Worm (Caenorhabditis elegans) whole organism, L4/young adult: ENCODE data around the gene D2045.9.
"Not testable (repeated sequence)": the region's sequence is repeated elsewhere in the genome, so short reads cannot be mapped to it uniquely, and the experiment has no call there.

Source experiments
- W03F9.2 ChIP-seq: fragments of 150-350 bp; optimal IDR thresholded peaks from 2 replicates; lab custom pipeline; 2014; ENCODE audit warnings: missing biosample characterization, missing genetic modification characterization
- dao-5 ChIP-seq: sonication (generic microtip); optimal IDR thresholded peaks from 2 replicates; lab custom pipeline; 2016; ENCODE audit warnings: missing genotype, missing genetic modification characterization, moderate library complexity, missing compliant biosample characterization
- him-1 ChIP-seq: sonication (generic microtip); optimal IDR thresholded peaks from 2 replicates; lab custom pipeline; 2016; ENCODE audit warnings: missing genotype, missing genetic modification reagents, missing genetic modification characterization, missing compliant biosample characterization

D2045.9 gene

DNA sequence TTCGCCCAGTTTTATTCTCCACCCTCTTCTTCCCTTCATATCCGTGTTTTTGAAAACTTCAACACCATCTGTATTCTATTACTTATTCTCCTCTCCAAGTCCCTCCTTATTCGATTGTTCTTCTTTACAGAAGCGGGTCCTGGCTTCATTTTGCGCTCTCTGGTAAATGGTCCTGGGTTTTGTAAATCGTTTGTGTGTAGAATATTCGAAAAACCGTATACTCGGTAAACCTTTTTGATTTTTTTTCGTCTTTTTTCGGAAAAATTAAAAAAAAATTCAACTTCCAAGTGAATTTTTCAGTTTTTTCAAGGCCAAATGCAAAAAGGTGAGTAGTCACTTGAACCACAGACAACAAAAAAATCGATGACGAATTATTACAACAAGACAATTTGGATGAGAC lies at the start of gene D2045.9:
Gene D2045.9 (plus strand): TSS at position 301 of the 400 bp plus-strand sequence.
- TF ChIP-seq dao-5 (tag; lab: Kevin White, UChicago) (no peak), him-1 (no peak), W03F9.2 (tag; lab: Kevin White, UChicago) (no peak)

DNA sequence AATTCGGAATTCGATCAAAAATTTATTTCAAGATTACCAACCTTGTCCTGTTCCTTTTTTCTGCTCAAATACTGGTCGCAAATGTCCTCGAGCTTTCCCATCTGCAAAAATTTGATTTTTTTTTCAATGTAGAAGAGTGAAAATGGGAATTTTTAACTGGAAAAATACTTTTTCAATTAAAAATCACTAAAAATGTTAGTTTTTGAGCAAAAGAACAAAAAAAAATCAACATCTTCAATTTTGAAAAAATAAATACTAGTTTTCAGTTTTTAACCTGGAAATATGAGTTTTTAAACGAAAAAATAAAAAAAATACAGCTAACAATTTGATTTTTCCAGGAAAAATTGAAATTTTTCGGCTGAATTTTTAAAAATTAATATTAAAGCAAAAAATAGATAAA lies 47.2 kb upstream of the D2045.9 start, which contains the start of gene prp-3:
Gene prp-3 (minus strand): TSS at position 101 of the 400 bp plus-strand sequence.
- TF ChIP-seq W03F9.2 (tag; lab: Kevin White, UChicago): no peak
- TF ChIP-seq him-1: no peak
- no peak for TF ChIP-seq dao-5 (tag; lab: Kevin White, UChicago)

DNA sequence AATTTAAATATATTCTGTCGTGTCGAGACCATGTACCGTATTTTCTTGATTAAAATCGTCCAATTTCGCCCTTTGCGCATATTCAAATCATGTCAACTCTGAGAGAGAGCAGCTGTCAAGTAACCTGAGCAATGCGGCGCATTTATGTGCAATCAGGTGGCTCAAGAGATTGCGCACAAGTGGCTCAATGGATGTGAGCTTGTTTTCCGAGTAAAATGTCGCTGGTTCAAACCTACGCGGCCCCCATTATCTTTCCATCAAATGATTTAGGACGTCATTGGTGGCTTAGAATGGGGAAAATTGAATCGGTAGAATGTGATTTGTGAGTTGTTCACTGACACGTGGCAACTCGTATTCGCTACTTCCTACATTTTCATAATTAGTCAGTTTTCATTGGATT lies 42.9 kb upstream of the D2045.9 start:
- TF ChIP-seq him-1 (peak; percentile 2), dao-5 (tag; lab: Kevin White, UChicago) (no peak)

DNA sequence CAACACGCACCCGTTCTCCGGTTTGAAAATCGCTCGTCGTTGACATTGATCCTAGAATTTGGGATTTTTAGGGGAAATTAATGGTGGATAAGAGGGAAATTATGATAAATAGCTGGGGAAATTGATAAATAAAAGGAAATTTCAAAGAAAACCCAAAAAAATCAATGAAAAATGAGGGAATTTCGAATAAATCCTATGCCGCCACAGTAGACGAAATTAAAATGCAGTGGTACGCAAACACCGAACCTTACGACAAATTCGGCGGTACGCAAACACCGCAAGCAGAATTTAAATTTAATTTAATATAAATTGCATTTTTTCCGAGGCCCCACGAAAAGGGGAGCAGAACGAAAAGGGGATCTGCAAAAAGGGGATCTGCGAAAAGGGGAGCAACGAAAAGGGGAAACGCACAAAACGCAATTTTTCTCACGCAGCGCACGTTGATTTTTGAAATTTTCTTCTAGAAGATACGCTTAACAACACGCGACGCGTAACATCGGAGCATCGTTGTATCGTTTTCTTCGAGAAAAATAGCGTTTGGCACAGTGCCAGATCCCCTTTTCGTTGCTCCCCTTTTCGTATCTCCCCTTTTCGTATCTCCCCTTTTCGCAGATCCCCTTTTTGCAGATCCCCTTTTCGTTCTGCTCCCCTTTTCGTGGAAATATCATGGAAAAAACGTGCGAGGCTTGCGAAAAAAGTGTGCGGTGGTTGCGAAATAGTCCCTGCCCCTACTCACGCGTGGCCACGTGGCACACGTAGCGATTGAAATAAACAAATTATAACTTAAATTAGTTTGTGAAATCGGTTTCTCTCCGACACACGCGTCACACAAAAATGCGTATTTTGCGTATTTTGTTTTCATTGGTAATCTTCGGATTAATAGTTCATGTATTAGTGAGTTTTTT lies 38.9 kb upstream of the D2045.9 start, which contains the start of the genes smrd-1 and enu-3.1:
Gene smrd-1 (minus strand): TSS at position 51 of the 905 bp plus-strand sequence.
Gene enu-3.1 (plus strand): TSS at position 339 of the 905 bp plus-strand sequence.
- TF ChIP-seq W03F9.2 (tag; lab: Kevin White, UChicago): peak; percentile 15
- peak; percentile 6 for TF ChIP-seq him-1

DNA sequence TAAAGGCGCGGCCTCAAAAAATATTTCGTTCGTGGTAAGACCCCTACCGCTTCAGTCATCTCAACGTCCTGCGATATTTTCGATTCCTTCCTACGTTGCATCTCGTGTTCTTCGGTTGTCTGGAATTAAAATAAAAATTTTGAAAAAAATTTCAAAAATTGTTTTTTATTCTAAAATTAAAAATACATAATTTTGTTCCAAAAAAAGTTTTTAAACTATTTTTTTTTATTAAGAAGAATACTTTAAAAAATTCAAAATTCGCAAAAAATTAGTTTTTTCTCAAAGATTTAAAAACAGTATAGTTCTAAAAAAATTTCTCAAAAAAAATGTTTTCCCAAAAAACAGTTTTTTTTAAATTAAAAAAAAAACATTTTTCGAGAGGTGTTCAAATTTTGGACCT lies 36.3 kb upstream of the D2045.9 start, which contains the start of gene H04D03.6:
Gene H04D03.6 (minus strand): TSS at position 101 of the 400 bp plus-strand sequence.
- TF ChIP-seq him-1; dao-5 (tag; lab: Kevin White, UChicago); W03F9.2 (tag; lab: Kevin White, UChicago): not testable (repeated sequence)

DNA sequence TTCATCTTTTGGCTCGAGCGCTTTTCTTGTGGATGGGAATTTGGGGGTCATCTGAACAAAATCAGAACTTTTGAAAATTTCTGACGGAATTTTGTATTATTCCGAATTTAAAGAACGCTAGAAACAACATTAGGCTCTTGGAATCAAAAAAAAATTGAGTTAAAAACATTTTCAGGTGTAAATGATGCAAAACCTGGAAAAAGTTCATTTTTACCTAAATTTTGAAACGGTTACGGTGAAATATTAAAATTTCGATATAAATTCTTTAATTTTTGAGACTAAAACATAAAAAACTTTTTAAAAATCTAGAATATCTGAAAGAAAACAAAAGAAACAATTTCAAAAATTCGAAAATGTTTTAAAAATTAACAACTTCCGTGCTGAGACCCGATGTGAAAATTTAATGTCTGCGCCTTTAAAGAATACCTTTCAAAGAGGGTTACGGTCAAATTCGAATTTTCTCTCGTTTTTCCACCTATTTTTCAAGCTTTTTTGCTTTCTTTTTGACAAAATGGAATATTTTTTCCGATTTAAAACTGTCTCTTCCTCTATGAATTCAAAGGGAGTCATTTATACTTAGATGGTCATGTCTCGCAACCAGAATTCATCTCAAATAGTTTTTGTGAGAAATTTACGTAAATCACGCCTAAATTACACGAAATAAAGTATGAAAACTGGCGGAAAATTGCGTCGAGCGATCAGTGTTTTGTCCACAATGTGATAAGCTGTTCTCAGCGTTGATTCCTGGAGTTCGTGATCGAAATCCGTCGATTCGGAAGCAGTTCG lies 32.5 kb upstream of the D2045.9 start, which contains the start of the genes H04D03.2 and ecps-2:
Gene H04D03.2 (minus strand): TSS at position 51 of the 786 bp plus-strand sequence.
Gene ecps-2 (plus strand): TSS at position 736 of the 786 bp plus-strand sequence.
- TF ChIP-seq dao-5 (tag; lab: Kevin White, UChicago): no peak
- TF ChIP-seq W03F9.2 (tag; lab: Kevin White, UChicago): no peak
- no peak for TF ChIP-seq him-1

DNA sequence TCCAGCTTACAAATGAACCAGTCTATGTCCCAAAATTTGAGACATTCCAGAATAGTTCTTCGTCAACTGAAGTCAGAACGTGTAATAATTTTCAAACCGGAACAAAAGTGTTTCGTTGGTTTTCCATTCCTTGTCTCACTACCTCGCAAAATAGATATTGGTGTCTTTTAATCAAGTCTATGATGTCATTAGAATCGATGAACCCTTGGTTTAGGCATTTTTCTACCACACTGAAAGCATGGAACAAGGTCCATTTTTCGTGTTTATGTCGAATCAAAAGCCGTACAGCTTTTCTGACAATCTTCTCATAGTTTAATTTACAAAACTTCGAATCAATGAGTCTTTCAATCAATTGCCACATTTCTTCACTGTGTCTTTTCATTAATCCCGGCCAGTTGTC lies 28.3 kb upstream of the D2045.9 start, which contains the start of gene H04D03.7:
Gene H04D03.7 (minus strand): TSS at position 101 of the 400 bp plus-strand sequence.
- TF ChIP-seq W03F9.2 (tag; lab: Kevin White, UChicago) (no peak), him-1 (no peak), dao-5 (tag; lab: Kevin White, UChicago) (no peak)

DNA sequence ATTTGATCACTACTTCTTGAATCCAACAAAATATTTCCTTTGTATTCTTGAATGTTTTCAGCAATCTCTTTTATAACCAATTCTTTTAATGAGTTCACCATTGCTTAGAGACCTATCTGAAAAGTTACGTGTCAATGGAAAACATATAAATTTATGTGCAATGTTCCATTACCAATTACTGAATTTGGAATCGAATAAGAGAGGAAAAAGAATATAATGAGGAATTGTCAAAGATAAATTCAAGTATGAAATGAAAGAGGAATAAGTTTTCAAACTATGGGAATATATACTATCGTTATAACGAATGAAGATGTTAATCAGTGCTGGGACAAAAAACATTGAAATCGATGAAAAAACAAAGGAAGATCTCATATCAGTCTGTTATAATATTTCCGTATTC lies 24.0 kb upstream of the D2045.9 start, which contains the start of gene H04D03.4:
Gene H04D03.4 (minus strand): TSS at position 101 of the 400 bp plus-strand sequence.
- no peak for TF ChIP-seq W03F9.2 (tag; lab: Kevin White, UChicago)
- no peak for TF ChIP-seq dao-5 (tag; lab: Kevin White, UChicago)
- no peak for TF ChIP-seq him-1

DNA sequence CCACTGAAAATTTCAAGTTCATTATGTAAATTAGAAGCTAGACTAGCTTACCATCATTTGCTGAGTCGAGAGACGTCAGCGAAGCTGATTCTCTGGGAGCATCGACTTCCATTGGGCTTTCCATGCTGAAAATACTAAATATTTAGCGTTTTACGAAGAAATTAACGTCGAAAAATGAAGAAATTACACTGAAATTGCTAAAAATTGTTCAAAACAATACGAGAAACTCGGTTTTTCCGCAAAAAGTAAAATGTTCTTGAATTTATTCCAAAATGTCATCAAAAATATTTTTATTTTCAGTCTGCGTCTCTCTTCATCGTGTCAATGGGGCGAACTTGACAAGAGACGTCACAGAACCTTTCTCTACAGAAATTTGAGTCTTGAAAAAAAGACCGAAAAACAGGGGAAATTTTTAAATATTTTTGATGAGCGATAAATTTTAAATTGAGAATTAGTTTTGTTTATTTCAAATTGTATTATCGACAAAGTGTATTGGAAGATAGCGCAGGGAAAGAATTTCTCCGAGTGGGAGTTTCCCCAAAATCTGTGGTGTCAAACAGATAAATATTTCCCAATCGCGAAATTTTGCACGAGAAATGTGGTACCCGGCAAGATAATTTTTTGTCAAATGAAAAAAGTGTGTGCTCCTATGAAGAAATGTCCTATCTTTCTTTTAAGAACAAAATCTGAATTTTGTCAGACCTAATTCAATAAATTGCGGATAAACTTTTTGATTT lies 14.4 kb upstream of the D2045.9 start, which contains the start of gene ecps-1:
Gene ecps-1 (minus strand): TSS at position 125 of the 737 bp plus-strand sequence.
- TF ChIP-seq dao-5 (tag; lab: Kevin White, UChicago): no peak
- TF ChIP-seq him-1: peak; percentile 5
- TF ChIP-seq W03F9.2 (tag; lab: Kevin White, UChicago): peak; percentile 94

DNA sequence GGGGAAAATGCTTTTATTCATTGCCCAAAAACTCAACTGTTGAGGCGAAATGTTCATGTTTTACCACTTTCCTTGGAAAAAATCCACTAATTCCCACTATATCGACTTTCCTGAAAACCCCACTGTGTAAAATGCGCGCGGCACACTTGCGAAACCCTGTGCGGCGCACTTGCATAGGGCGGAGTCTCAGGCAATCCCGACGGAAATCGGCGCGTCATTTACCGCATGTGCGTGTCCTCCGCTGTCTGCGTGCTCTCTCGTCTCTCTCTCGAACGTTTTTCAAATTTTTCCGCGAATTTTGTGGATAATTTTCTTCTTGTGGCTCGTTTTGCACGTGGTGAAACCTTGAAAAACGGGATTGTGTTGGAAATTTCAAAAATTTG lies 13.9 kb upstream of the D2045.9 start, which contains the start of gene atx-2:
Gene atx-2 (plus strand): TSS at position 226 of the 383 bp plus-strand sequence.
- TF ChIP-seq W03F9.2 (tag; lab: Kevin White, UChicago): peak; percentile 84
- TF ChIP-seq him-1: peak; percentile 35
- peak; percentile 74 for TF ChIP-seq dao-5 (tag; lab: Kevin White, UChicago)

DNA sequence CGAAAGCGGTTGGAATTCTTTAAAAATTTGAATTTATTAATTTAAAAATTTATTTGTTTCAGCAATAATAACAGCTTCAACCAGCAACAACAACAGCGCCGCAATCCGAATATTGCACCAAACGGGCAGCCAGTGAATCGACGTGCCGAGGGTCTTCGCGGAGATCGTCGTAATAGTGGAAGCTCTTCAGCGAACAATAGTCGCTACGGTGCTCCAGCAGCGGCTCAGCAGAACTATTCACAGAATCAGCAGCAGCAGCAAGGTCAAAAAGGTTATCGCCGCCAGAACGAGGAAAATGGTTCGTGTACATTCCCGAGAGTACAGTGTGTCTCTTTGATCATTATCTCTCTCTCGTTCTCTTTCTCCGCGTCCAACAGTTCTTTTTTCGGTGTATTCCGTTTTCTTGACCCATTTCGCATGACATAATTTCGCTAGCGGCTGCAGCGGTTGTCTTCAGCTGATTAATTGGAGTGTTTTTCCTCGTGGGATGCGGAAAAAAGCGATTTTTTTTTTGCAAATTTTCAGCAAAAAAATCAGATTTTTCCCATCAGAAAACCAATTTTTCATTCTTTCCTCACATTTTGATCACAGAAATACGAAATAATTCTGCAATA lies 12.0 kb upstream of the D2045.9 start:
- TF ChIP-seq him-1: no peak
- no peak for TF ChIP-seq W03F9.2 (tag; lab: Kevin White, UChicago)
- TF ChIP-seq dao-5 (tag; lab: Kevin White, UChicago): no peak

DNA sequence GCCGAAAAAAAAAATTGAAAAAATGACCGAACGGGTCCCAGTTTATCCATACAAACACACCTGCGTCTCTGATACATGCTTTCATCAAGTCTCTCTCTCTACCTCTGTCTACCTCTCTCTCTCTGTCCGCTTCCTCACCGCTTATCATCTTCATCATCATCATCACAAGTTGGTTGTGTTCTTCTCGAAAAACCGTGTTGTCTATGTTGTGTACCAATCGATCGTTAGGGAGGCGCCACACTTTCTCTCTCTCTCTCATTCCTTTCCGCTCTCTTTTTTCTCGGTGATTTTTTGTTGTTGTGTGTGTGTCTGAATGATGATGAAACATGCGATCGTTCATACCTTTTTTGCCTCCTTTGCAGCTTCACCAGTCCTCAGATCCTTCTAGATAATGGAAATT lies 11.4 kb upstream of the D2045.9 start:
- TF ChIP-seq him-1 (no peak), W03F9.2 (tag; lab: Kevin White, UChicago) (peak; percentile 7)
